Worm (Caenorhabditis elegans) whole organism, L4 larva: ENCODE results near the gene hipr-1.

Source experiments
- F26F4.8 ChIP-seq: fragments of 200-800 bp; sonication (Bioruptor generic); conservative IDR thresholded peaks from 2 replicates; pipeline ENCODE4 v1.3.6; 2022; ENCODE audit warnings: missing genetic modification characterization, missing compliant biosample characterization
- T20F7.1 ChIP-seq: fragments of 200-800 bp; sonication (Bioruptor generic); optimal IDR thresholded peaks from 2 replicates; lab custom pipeline; 2018; ENCODE audit warnings: mild to moderate bottlenecking, missing genetic modification characterization, missing compliant biosample characterization
- Y48G9A.11 ChIP-seq: fragments of 200-800 bp; sonication (Bioruptor generic); IDR thresholded peaks from 2 replicates; pipeline ENCODE4 v1.3.6; 2022; ENCODE audit warnings: missing genetic modification reagents, missing genetic modification characterization, missing compliant biosample characterization
- aha-1 ChIP-seq: fragments of 150-350 bp; peaks from one replicate; lab custom pipeline; 2014; ENCODE audit warnings: missing biosample characterization, missing genetic modification characterization
- ama-1 ChIP-seq: fragments of 150-350 bp; optimal IDR thresholded peaks from 2 replicates; lab custom pipeline; 2014; ENCODE audit warnings: inconsistent platforms, mixed read lengths
- arid-1 ChIP-seq: fragments of 200-800 bp; sonication (Bioruptor generic); conservative IDR thresholded peaks from 2 replicates; pipeline ENCODE4 v1.3.6; 2022; ENCODE audit warnings: missing genetic modification reagents, missing genetic modification characterization, missing compliant biosample characterization
- ceh-20 ChIP-seq: fragments of 200-800 bp; sonication (Bioruptor generic); IDR thresholded peaks from 2 replicates; pipeline ENCODE4 v1.3.6; 2022; ENCODE audit warnings: missing genetic modification reagents, missing genetic modification characterization, missing compliant biosample characterization
- ceh-62 ChIP-seq: sonication (generic microtip); optimal IDR thresholded peaks from 2 replicates; lab custom pipeline; 2017; ENCODE audit warnings: missing biosample characterization, missing genetic modification characterization
- ctbp-1 ChIP-seq: fragments of 200-800 bp; sonication (Bioruptor generic); IDR thresholded peaks from 2 replicates; pipeline ENCODE4 v1.3.6; 2022; ENCODE audit warnings: missing genetic modification reagents, missing genetic modification characterization, missing compliant biosample characterization
- daf-16 ChIP-seq, 3 experiments: sonication (generic microtip); optimal IDR thresholded peaks; 2 replicates each; lab custom pipeline; 2016 to 2017; ENCODE audit warnings: missing genetic modification characterization in 3 of 3, missing genetic modification reagents in 3 of 3, mild to moderate bottlenecking in 2 of 3, missing compliant biosample characterization in 2 of 3, missing biosample characterization in 1 of 3, moderate library complexity in 1 of 3
- daf-8 ChIP-seq: fragments of 200-800 bp; sonication (Bioruptor generic); IDR thresholded peaks from 2 replicates; pipeline ENCODE4 v1.3.6; 2022; ENCODE audit warnings: missing genetic modification characterization, missing compliant biosample characterization
- dmd-8 ChIP-seq: fragments of 200-800 bp; sonication (Bioruptor generic); IDR thresholded peaks from 2 replicates; pipeline ENCODE4 v1.3.6; 2022; ENCODE audit warnings: missing genetic modification characterization, missing compliant biosample characterization
- dve-1 ChIP-seq: sonication (generic microtip); optimal IDR thresholded peaks from 2 replicates; lab custom pipeline; 2017; ENCODE audit warnings: antibody characterized with exemption, mild to moderate bottlenecking, missing genetic modification characterization, missing compliant biosample characterization; ENCODE audit not compliant: insufficient read depth
- egl-43 ChIP-seq: fragments of 200-800 bp; sonication (Bioruptor generic); IDR thresholded peaks from 2 replicates; pipeline ENCODE4 v1.3.6; 2022; ENCODE audit warnings: missing genetic modification reagents, missing genetic modification characterization, missing compliant biosample characterization
- hlh-30 ChIP-seq: sonication (generic microtip); optimal IDR thresholded peaks from 2 replicates; lab custom pipeline; 2017; ENCODE audit warnings: antibody characterized with exemption, mild to moderate bottlenecking, missing genetic modification characterization, missing compliant biosample characterization; ENCODE audit not compliant: insufficient read depth
- hmg-1.1 ChIP-seq: fragments of 200-800 bp; sonication (Bioruptor generic); IDR thresholded peaks from 2 replicates; pipeline ENCODE4 v1.3.6; 2022; ENCODE audit warnings: missing genetic modification reagents, missing genetic modification characterization, missing compliant biosample characterization
- lim-7 ChIP-seq: fragments of 200-800 bp; sonication (Bioruptor generic); IDR thresholded peaks from 2 replicates; pipeline ENCODE4 v1.3.6; 2022; ENCODE audit warnings: missing genetic modification characterization, missing compliant biosample characterization
- lin-39 ChIP-seq: fragments of 150-350 bp; optimal IDR thresholded peaks from 2 replicates; lab custom pipeline; 2014; ENCODE audit warnings: missing biosample characterization, missing genetic modification reagents, missing genetic modification characterization
- lsy-2 ChIP-seq, 2 experiments: fragments of 150-350 bp in 1 of 2; sonication (generic microtip) in 1 of 2; optimal IDR thresholded peaks; 2 replicates each; lab custom pipeline; 2014 to 2017; ENCODE audit warnings: missing biosample characterization in 2 of 2, missing genetic modification characterization in 2 of 2
- madf-9 ChIP-seq: fragments of 200-800 bp; sonication (Bioruptor generic); conservative IDR thresholded peaks from 2 replicates; pipeline ENCODE4 v1.3.6; 2022; ENCODE audit warnings: missing genetic modification reagents, missing genetic modification characterization, missing compliant biosample characterization
- mdl-1 ChIP-seq, 2 experiments: fragments of 150-350 bp in 1 of 2; sonication (generic microtip) in 1 of 2; optimal IDR thresholded peaks; 2 replicates each; lab custom pipeline; 2014 to 2017; ENCODE audit warnings: missing biosample characterization in 2 of 2, missing genetic modification characterization in 2 of 2
- mes-2 ChIP-seq: sonication (generic microtip); optimal IDR thresholded peaks from 2 replicates; lab custom pipeline; 2016; ENCODE audit warnings: missing genotype, mild to moderate bottlenecking, missing genetic modification characterization, missing compliant biosample characterization; ENCODE audit not compliant: poor library complexity, severe bottlenecking
- nhr-10 ChIP-seq: fragments of 150-350 bp; optimal IDR thresholded peaks from 2 replicates; lab custom pipeline; 2014; ENCODE audit warnings: missing biosample characterization, missing genetic modification characterization
- nhr-111 ChIP-seq: fragments of 200-800 bp; sonication (Bioruptor generic); optimal IDR thresholded peaks from 2 replicates; lab custom pipeline; 2018; ENCODE audit warnings: mild to moderate bottlenecking, missing genetic modification characterization, missing compliant biosample characterization
- nhr-25 ChIP-seq: sonication (generic microtip); optimal IDR thresholded peaks from 2 replicates; lab custom pipeline; 2017; ENCODE audit warnings: missing genetic modification characterization, mild to moderate bottlenecking, missing compliant biosample characterization, antibody characterized with exemption, moderate library complexity, borderline replicate concordance; ENCODE audit not compliant: insufficient read depth
- nhr-28 ChIP-seq: fragments of 150-350 bp; optimal IDR thresholded peaks from 2 replicates; lab custom pipeline; 2014; ENCODE audit warnings: missing biosample characterization, missing genetic modification characterization
- nhr-41 ChIP-seq: fragments of 200-800 bp; sonication (Bioruptor generic); IDR thresholded peaks from 2 replicates; pipeline ENCODE4 v1.3.6; 2022; ENCODE audit warnings: missing genetic modification reagents, missing genetic modification characterization, missing compliant biosample characterization
- nhr-48 ChIP-seq: sonication (generic microtip); optimal IDR thresholded peaks from 2 replicates; lab custom pipeline; 2016; ENCODE audit warnings: mild to moderate bottlenecking, missing genetic modification characterization, missing compliant biosample characterization
- pqm-1 ChIP-seq: sonication (generic microtip); optimal IDR thresholded peaks from 2 replicates; lab custom pipeline; 2017; ENCODE audit warnings: missing biosample characterization, missing genetic modification characterization
- saeg-2 ChIP-seq: fragments of 200-800 bp; sonication (Bioruptor generic); IDR thresholded peaks from 2 replicates; pipeline ENCODE4 v1.3.6; 2022; ENCODE audit warnings: missing genetic modification reagents, missing genetic modification characterization, missing compliant biosample characterization
- set-16 ChIP-seq: fragments of 200-800 bp; sonication (Bioruptor generic); IDR thresholded peaks from 2 replicates; pipeline ENCODE4 v1.3.6; 2022; ENCODE audit warnings: missing genetic modification reagents, missing genetic modification characterization, missing compliant biosample characterization
- snpc-4 ChIP-seq: fragments of 150-350 bp; optimal IDR thresholded peaks from 2 replicates; lab custom pipeline; 2014; ENCODE audit warnings: missing biosample characterization, missing genetic modification characterization
- vab-7 ChIP-seq: fragments of 200-800 bp; sonication (Bioruptor generic); IDR thresholded peaks from 2 replicates; pipeline ENCODE4 v1.3.6; 2022; ENCODE audit warnings: missing genetic modification reagents, missing genetic modification characterization, missing compliant biosample characterization
- zip-11 ChIP-seq: fragments of 200-800 bp; sonication (Bioruptor generic); IDR thresholded peaks from 2 replicates; pipeline ENCODE4 v1.3.6; 2022; ENCODE audit warnings: missing genetic modification characterization, missing compliant biosample characterization

hipr-1 gene

ce11 chrIII:8704765-8705164, 15.2 kb upstream of the hipr-1 start, which contains the start of gene B0303.16:
Gene B0303.16, plus strand, starts transcription at chrIII:8705065.
- TF ChIP-seq nhr-48 (tag; lab: Kevin White, UChicago) (no peak), nhr-25 (no peak), nhr-41 (GFP tag; lab: Robert Waterston, UW) (no peak), arid-1 (no peak), hmg-1.1 (GFP tag; lab: Robert Waterston, UW) (no peak), saeg-2 (GFP tag; lab: Robert Waterston, UW) (no peak)
- TF ChIP-seq, all 104 proteins: peak for 0

- TF ChIP-seq ceh-62 (tag; lab: Kevin White, UChicago) (no peak), T20F7.1 (GFP tag; lab: Kevin White, UChicago) (no peak), set-16 (GFP tag; lab: Robert Waterston, UW) (no peak), nhr-48 (tag; lab: Kevin White, UChicago) (peak; percentile 42), dmd-8 (no peak), daf-8 (GFP tag; lab: Robert Waterston, UW) (no peak), ctbp-1 (GFP tag; lab: Robert Waterston, UW) (no peak), nhr-111 (GFP tag; lab: Kevin White, UChicago) (no peak), nhr-28 (tag; lab: Kevin White, UChicago) (peak; percentile 26)
These were observed 10.3 kb upstream of the hipr-1 start for ce11 chrIII:8709735-8710134.

ce11 chrIII:8710310-8710709, 9.7 kb upstream of the hipr-1 start, which contains the start of gene B0303.11:
Gene B0303.11, minus strand, starts transcription at chrIII:8710410.
- TF ChIP-seq aha-1 (tag; lab: Kevin White, UChicago): peak; percentile 18
- no peak for TF ChIP-seq madf-9 (GFP tag; lab: Robert Waterston, UW)

- TF ChIP-seq ama-1 (lab: Kevin White, UChicago) (no peak), F26F4.8 (GFP tag; lab: Robert Waterston, UW) (no peak), nhr-28 (tag; lab: Kevin White, UChicago) (peak; percentile 37), arid-1 (no peak), vab-7 (no peak), mdl-1 (tag; optimal IDR thresholded peaks at IDR 0.05; lab: Kevin White, UChicago) (no peak), set-16 (GFP tag; lab: Robert Waterston, UW) (no peak), snpc-4 (tag; lab: Kevin White, UChicago) (no peak), hlh-30 (tag; lab: Kevin White, UChicago) (peak; percentile 18), madf-9 (GFP tag; lab: Robert Waterston, UW) (no peak)
These were observed 7.0 kb upstream of the hipr-1 start for ce11 chrIII:8712968-8713367.

- TF ChIP-seq hmg-1.1 (GFP tag; lab: Robert Waterston, UW): no peak
- TF ChIP-seq nhr-111 (GFP tag; lab: Kevin White, UChicago): no peak
- no peak for TF ChIP-seq lin-39 (tag; lab: Kevin White, UChicago)
- TF ChIP-seq mdl-1 (tag; optimal IDR thresholded peaks at IDR 0.05; lab: Kevin White, UChicago): no peak
- no peak for TF ChIP-seq lim-7
- TF ChIP-seq egl-43 (GFP tag; lab: Robert Waterston, UW): no peak
- TF ChIP-seq ceh-20: no peak
These were observed 3.9 kb upstream of the hipr-1 start, which contains the start of gene B0303.14 for ce11 chrIII:8716084-8716483. Gene B0303.14, minus strand, starts transcription at chrIII:8716184.

ce11 chrIII:8717231-8717694, 2.7 kb upstream of the hipr-1 start, which contains the start of gene mrpl-11:
Gene mrpl-11, plus strand, starts transcription at chrIII:8717644.
- TF ChIP-seq Y48G9A.11 (GFP tag; lab: Robert Waterston, UW): peak; percentile 96
- TF ChIP-seq lsy-2 (tag; optimal IDR thresholded peaks at IDR 0.05; lab: Kevin White, UChicago): peak in 1 of 2 experiments; percentile 51
- peak; percentile 14 for TF ChIP-seq dve-1
- peak; percentile 44 for TF ChIP-seq mes-2
- no peak for TF ChIP-seq nhr-10
- no peak for TF ChIP-seq pqm-1 (tag; lab: Kevin White, UChicago)
- TF ChIP-seq T20F7.1 (GFP tag; lab: Kevin White, UChicago): peak; percentile 95
- TF ChIP-seq zip-11 (GFP tag; lab: Robert Waterston, UW): no peak
- TF ChIP-seq daf-16 (GFP tag; optimal IDR thresholded peaks at IDR 0.05; lab: Kevin White, UChicago): no peak
- TF ChIP-seq daf-16 (tag; optimal IDR thresholded peaks at IDR 0.05; lab: Kevin White, UChicago): peak; percentile 14
- TF ChIP-seq, all 104 proteins: peak for 6
